Worm (Caenorhabditis elegans): Measurements from ENCODE around the gene lgc-44.

- TF ChIP-seq med-1 (GFP tag; optimal IDR thresholded peaks at IDR 0.05; ENCODE audit: insufficient read depth): no peak
- TF ChIP-seq tab-1 (GFP tag; IDR thresholded peaks at IDR 0.05): no peak
- no peak for TF ChIP-seq T22C8.4 (GFP tag; IDR thresholded peaks at IDR 0.05)
- TF ChIP-seq flt-1 (GFP tag; IDR thresholded peaks at IDR 0.05): no peak
- no peak for TF ChIP-seq cog-1 (tag; optimal IDR thresholded peaks at IDR 0.05)
- TF ChIP-seq ref-1 (GFP tag; conservative IDR thresholded peaks at IDR 0.05): no peak
- no peak for TF ChIP-seq ztf-29 (GFP tag; IDR thresholded peaks at IDR 0.05)
Observed at ce11 chrV:11631128-11631527, 41.3 kb downstream of the lgc-44 start.

Measured in whole organism, midembryonic.